Worm (Caenorhabditis elegans) whole organism, mixed stage, embryonic: Measurements from ENCODE around the gene C15H9.11.

Experiments
- M03D4.4 ChIP-seq: sonication (generic microtip); optimal IDR thresholded peaks from 2 replicates; lab custom pipeline; 2017; ENCODE audit warnings: mild to moderate bottlenecking, missing genetic modification characterization, missing compliant biosample characterization
- bed-3 ChIP-seq: fragments of 200-800 bp; sonication (Bioruptor generic); optimal IDR thresholded peaks from 3 replicates; lab custom pipeline; 2018; ENCODE audit warnings: mild to moderate bottlenecking, missing genetic modification characterization, moderate library complexity, missing compliant biosample characterization
- blmp-1 ChIP-seq: fragments of 150-350 bp; optimal IDR thresholded peaks from 2 replicates; lab custom pipeline; 2014; ENCODE audit warnings: missing biosample characterization, missing genetic modification characterization
- ceh-39 ChIP-seq: fragments of 150-350 bp; optimal IDR thresholded peaks from 2 replicates; lab custom pipeline; 2014; ENCODE audit warnings: missing biosample characterization, missing genetic modification characterization
- ceh-43 ChIP-seq: fragments of 200-800 bp; sonication (Bioruptor generic); optimal IDR thresholded peaks from 2 replicates; lab custom pipeline; 2018; ENCODE audit warnings: mild to moderate bottlenecking, missing genetic modification characterization, moderate library complexity, missing compliant biosample characterization
- ceh-83 ChIP-seq: fragments of 200-800 bp; sonication (Bioruptor generic); optimal IDR thresholded peaks from 2 replicates; lab custom pipeline; 2018; ENCODE audit warnings: mild to moderate bottlenecking, missing genetic modification characterization, missing compliant biosample characterization
- ces-1 ChIP-seq: fragments of 150-350 bp; optimal IDR thresholded peaks from 2 replicates; lab custom pipeline; 2014; ENCODE audit warnings: missing biosample characterization, missing genetic modification reagents, missing genetic modification characterization
- cnd-1 ChIP-seq: fragments of 200-800 bp; sonication (Bioruptor generic); optimal IDR thresholded peaks from 2 replicates; lab custom pipeline; 2018; ENCODE audit warnings: mild to moderate bottlenecking, missing genetic modification characterization, missing compliant biosample characterization
- drap-1 ChIP-seq: fragments of 200-800 bp; sonication (Bioruptor generic); optimal IDR thresholded peaks from 3 replicates; lab custom pipeline; 2018; ENCODE audit warnings: mild to moderate bottlenecking, missing genetic modification characterization, missing compliant biosample characterization
- elt-1 ChIP-seq: sonication (generic microtip); optimal IDR thresholded peaks from 2 replicates; lab custom pipeline; 2017; ENCODE audit warnings: missing genetic modification characterization, mild to moderate bottlenecking, missing compliant biosample characterization, antibody characterized with exemption, moderate library complexity, borderline replicate concordance; ENCODE audit not compliant: insufficient read depth
- elt-3 ChIP-seq: fragments of 150-350 bp; optimal IDR thresholded peaks from 2 replicates; lab custom pipeline; 2014; ENCODE audit warnings: missing biosample characterization, missing genetic modification characterization
- flh-1 ChIP-seq: fragments of 200-800 bp; sonication (Bioruptor generic); optimal IDR thresholded peaks from 2 replicates; lab custom pipeline; 2018; ENCODE audit warnings: mild to moderate bottlenecking, missing genetic modification characterization, moderate library complexity, missing compliant biosample characterization
- ham-2 ChIP-seq: fragments of 200-800 bp; sonication (Bioruptor generic); optimal IDR thresholded peaks from 2 replicates; lab custom pipeline; 2018; ENCODE audit warnings: mild to moderate bottlenecking, missing genetic modification characterization, missing compliant biosample characterization
- hlh-1 ChIP-seq: fragments of 150-350 bp; optimal IDR thresholded peaks from 2 replicates; lab custom pipeline; 2014; ENCODE audit warnings: missing biosample characterization, missing genetic modification reagents, missing genetic modification characterization
- lin-13 ChIP-seq: fragments of 150-350 bp; optimal IDR thresholded peaks from 2 replicates; lab custom pipeline; 2014; ENCODE audit warnings: missing biosample characterization, missing genetic modification characterization
- lin-32 ChIP-seq: fragments of 200-800 bp; sonication (Bioruptor generic); optimal IDR thresholded peaks from 2 replicates; lab custom pipeline; 2018; ENCODE audit warnings: mild to moderate bottlenecking, missing genetic modification characterization, missing compliant biosample characterization
- lsy-2 ChIP-seq: fragments of 150-350 bp; optimal IDR thresholded peaks from 2 replicates; lab custom pipeline; 2014; ENCODE audit warnings: missing biosample characterization, missing genetic modification characterization
- mab-5 ChIP-seq: fragments of 150-350 bp; optimal IDR thresholded peaks from 2 replicates; lab custom pipeline; 2014; ENCODE audit warnings: missing biosample characterization, missing genetic modification characterization
- mep-1 ChIP-seq: fragments of 150-350 bp; optimal IDR thresholded peaks from 2 replicates; lab custom pipeline; 2017; ENCODE audit warnings: missing biosample characterization, missing genetic modification reagents, missing genetic modification characterization, inconsistent platforms
- mls-2 ChIP-seq: sonication (generic microtip); optimal IDR thresholded peaks from 2 replicates; lab custom pipeline; 2016; ENCODE audit warnings: mild to moderate bottlenecking, missing genetic modification characterization, moderate library complexity, missing compliant biosample characterization
- nhr-12 ChIP-seq: fragments of 150-350 bp; optimal IDR thresholded peaks from 2 replicates; lab custom pipeline; 2014; ENCODE audit warnings: missing biosample characterization, missing genetic modification characterization
- nhr-2 ChIP-seq: fragments of 150-350 bp; optimal IDR thresholded peaks from 2 replicates; lab custom pipeline; 2014; ENCODE audit warnings: missing biosample characterization, missing genetic modification characterization
- nhr-237 ChIP-seq: fragments of 150-350 bp; optimal IDR thresholded peaks from 2 replicates; lab custom pipeline; 2014; ENCODE audit warnings: missing biosample characterization, missing genetic modification characterization
- nhr-28 ChIP-seq: fragments of 150-350 bp; optimal IDR thresholded peaks from 2 replicates; lab custom pipeline; 2014; ENCODE audit warnings: missing biosample characterization, missing genetic modification characterization
- nhr-76 ChIP-seq: sonication (generic microtip); optimal IDR thresholded peaks from 2 replicates; lab custom pipeline; 2017; ENCODE audit warnings: missing biosample characterization, missing genetic modification characterization
- pha-4 ChIP-seq: fragments of 150-350 bp; optimal IDR thresholded peaks from 2 replicates; lab custom pipeline; 2018; ENCODE audit warnings: missing biosample characterization, missing genetic modification reagents, missing genetic modification characterization
- sem-2 ChIP-seq: fragments of 200-800 bp; sonication (Bioruptor generic); optimal IDR thresholded peaks from 2 replicates; lab custom pipeline; 2018; ENCODE audit warnings: mild to moderate bottlenecking, missing genetic modification characterization, missing compliant biosample characterization
- snpc-4 ChIP-seq: fragments of 150-350 bp; optimal IDR thresholded peaks from 2 replicates; lab custom pipeline; 2014; ENCODE audit warnings: missing biosample characterization, missing genetic modification characterization
- sptf-1 ChIP-seq: sonication (generic microtip); optimal IDR thresholded peaks from 2 replicates; lab custom pipeline; 2017; ENCODE audit warnings: mild to moderate bottlenecking, missing genetic modification characterization, moderate library complexity, missing compliant biosample characterization
- tbx-8 ChIP-seq: fragments of 200-800 bp; sonication (Bioruptor generic); optimal IDR thresholded peaks from 2 replicates; lab custom pipeline; 2018; ENCODE audit warnings: mild to moderate bottlenecking, missing genetic modification characterization, moderate library complexity, missing compliant biosample characterization
- unc-120 ChIP-seq: sonication (generic microtip); optimal IDR thresholded peaks from 2 replicates; lab custom pipeline; 2017; ENCODE audit warnings: missing genetic modification characterization, missing compliant biosample characterization; ENCODE audit not compliant: poor library complexity, severe bottlenecking
- unc-39 ChIP-seq: fragments of 150-350 bp; optimal IDR thresholded peaks from 2 replicates; lab custom pipeline; 2014; ENCODE audit warnings: missing biosample characterization, missing genetic modification characterization
- unc-62 ChIP-seq: fragments of 150-350 bp; optimal IDR thresholded peaks from 2 replicates; lab custom pipeline; 2014; ENCODE audit warnings: missing biosample characterization, missing genetic modification reagents, missing genetic modification characterization
- zip-8 ChIP-seq: fragments of 150-350 bp; optimal IDR thresholded peaks from 2 replicates; lab custom pipeline; 2014; ENCODE audit warnings: missing biosample characterization, missing genetic modification characterization
- ztf-11 ChIP-seq: fragments of 150-350 bp; optimal IDR thresholded peaks from 2 replicates; lab custom pipeline; 2014; ENCODE audit warnings: missing biosample characterization, missing genetic modification characterization

The C15H9.11 gene

DNA sequence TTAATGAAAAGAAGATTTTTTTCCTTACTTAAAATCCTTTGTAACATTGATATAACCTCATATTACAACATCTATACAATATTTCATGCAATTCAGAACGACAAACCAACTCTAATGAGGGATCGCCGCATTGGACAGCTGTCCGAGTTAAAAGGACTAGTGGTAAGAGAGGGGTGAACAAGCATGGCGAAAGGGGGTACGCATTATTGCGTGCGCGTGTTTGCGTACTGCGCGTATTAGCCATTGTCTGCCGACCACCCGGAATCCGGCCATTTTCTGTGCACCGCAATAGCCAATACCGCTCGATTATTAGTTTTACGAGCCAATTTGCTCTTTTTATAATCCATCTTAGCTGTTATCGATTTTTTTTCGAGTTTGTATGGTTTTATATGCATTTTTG, 5.6 kb downstream of the C15H9.11 start, which contains the start of gene C15H9.4 (continued):
- TF ChIP-seq nhr-237 (tag; lab: Kevin White, UChicago) (no peak), ceh-39 (tag; lab: Kevin White, UChicago) (peak; percentile 2), mls-2 (tag; lab: Kevin White, UChicago) (peak; percentile 70), flh-1 (GFP tag; lab: Kevin White, UChicago) (no peak), unc-39 (tag; lab: Kevin White, UChicago) (no peak)

DNA sequence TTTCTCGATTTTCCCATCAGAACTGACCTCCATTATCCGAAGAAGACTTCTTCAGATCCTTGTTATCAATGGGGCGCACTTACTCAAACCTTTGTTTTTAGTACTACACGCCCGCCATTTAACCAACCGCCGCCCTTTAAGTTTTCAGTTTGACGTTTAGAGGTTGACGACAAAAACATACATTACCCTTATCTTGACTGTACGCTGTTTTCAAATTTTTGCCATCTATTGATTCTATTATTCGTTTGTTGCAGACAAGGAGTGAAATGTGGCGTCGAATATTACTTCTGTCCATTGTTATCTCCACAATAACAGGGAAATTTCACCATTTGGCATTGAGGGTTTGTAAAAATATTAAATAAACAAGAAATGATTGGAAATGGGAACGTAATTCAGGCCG, 10.2 kb downstream of the C15H9.11 start, which contains the start of gene C15H9.5:
Gene C15H9.5 (plus strand): TSS at position 255 of the 400 bp plus-strand sequence.
- no peak for TF ChIP-seq elt-1 (tag; lab: Kevin White, UChicago)
- TF ChIP-seq ham-2 (GFP tag; lab: Kevin White, UChicago), result no peak
- TF ChIP-seq bed-3 (GFP tag; lab: Kevin White, UChicago), result no peak
- TF ChIP-seq drap-1 (GFP tag; lab: Kevin White, UChicago), result no peak
- no peak for TF ChIP-seq nhr-28 (tag; lab: Kevin White, UChicago)
- no peak for TF ChIP-seq mep-1 (tag; lab: Kevin White, UChicago)
- TF ChIP-seq hlh-1, result no peak
- TF ChIP-seq flh-1 (GFP tag; lab: Kevin White, UChicago), result no peak

DNA sequence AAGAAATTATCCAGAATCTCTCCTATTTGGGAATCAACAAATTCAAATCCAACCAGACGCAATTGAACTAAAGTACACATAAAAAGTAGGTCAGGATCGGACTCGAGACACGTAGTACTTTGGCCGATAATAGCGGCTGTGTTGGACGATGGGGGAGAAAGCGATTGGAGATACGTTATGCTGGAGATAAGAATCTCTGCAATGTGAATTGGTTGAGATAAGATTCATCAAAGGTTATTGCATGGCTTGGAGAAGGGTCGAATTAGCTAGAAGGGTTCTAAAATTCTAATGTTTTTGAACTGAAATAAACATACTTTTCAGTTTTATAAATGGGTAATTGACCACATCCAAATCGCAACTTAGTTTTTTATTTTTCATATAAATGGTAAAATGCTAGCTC, 10.7 kb downstream of the C15H9.11 start:
- TF ChIP-seq M03D4.4 (tag; lab: Kevin White, UChicago) (no peak), nhr-2 (tag; lab: Kevin White, UChicago) (peak; percentile 31), elt-1 (tag; lab: Kevin White, UChicago) (peak; percentile 98), blmp-1 (tag; lab: Kevin White, UChicago) (no peak), ham-2 (GFP tag; lab: Kevin White, UChicago) (peak; percentile 77), mab-5 (tag; lab: Kevin White, UChicago) (no peak)

DNA sequence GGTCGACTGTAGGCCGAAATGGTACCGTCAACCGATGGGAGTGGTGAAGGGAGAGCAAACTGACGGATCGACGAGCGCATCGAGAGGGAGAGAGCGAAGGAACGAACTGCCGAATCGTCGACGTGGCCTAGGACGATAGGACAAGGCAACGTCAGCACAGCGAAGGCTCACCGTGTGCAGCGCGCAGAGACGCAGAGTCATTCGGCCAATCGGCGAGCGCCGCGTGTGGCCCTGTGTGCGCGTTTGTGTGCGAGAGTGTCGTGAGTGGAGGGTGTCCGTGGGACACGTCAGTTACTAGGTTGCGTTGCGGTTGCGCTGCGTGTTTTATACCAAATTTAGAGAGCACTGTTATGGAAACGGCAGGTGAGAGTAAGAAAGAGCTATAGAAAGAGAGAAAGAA, 11.2 kb downstream of the C15H9.11 start, which contains the start of gene hsp-3:
Gene hsp-3 (minus strand): TSS at position 158 of the 400 bp plus-strand sequence.
- peak; percentile 85 for TF ChIP-seq drap-1 (GFP tag; lab: Kevin White, UChicago)
- TF ChIP-seq mls-2 (tag; lab: Kevin White, UChicago), result peak; percentile 70
- TF ChIP-seq nhr-76 (tag; lab: Kevin White, UChicago), result no peak
- TF ChIP-seq ceh-43, result no peak
- TF ChIP-seq ces-1, result peak; percentile 60
- TF ChIP-seq snpc-4, result no peak
- TF ChIP-seq bed-3 (GFP tag; lab: Kevin White, UChicago), result peak; percentile 21
- no peak for TF ChIP-seq nhr-28 (tag; lab: Kevin White, UChicago)
- TF ChIP-seq zip-8, result peak; percentile 41
- TF ChIP-seq blmp-1 (tag; lab: Kevin White, UChicago), result no peak
- TF ChIP-seq cnd-1 (tag; lab: Kevin White, UChicago), result peak; percentile 79
- TF ChIP-seq lin-13 (tag; lab: Kevin White, UChicago), result peak; percentile 98
- TF ChIP-seq ceh-39 (tag; lab: Kevin White, UChicago), result peak; percentile 92
- peak; percentile 46 for TF ChIP-seq tbx-8 (GFP tag; lab: Kevin White, UChicago)
- peak; percentile 88 for TF ChIP-seq unc-62 (GFP tag; lab: Kevin White, UChicago)
- peak; percentile 70 for TF ChIP-seq nhr-2 (tag; lab: Kevin White, UChicago)
- TF ChIP-seq ztf-11, result peak; percentile 96
- no peak for TF ChIP-seq mab-5 (tag; lab: Kevin White, UChicago)
- peak; percentile 89 for TF ChIP-seq sptf-1 (tag; lab: Kevin White, UChicago)
- TF ChIP-seq sem-2, result no peak
- peak; percentile 95 for TF ChIP-seq unc-39 (tag; lab: Kevin White, UChicago)
- TF ChIP-seq flh-1 (GFP tag; lab: Kevin White, UChicago), result no peak
- TF ChIP-seq lsy-2 (tag; lab: Kevin White, UChicago), result peak; percentile 92
- no peak for TF ChIP-seq lin-32 (GFP tag; lab: Kevin White, UChicago)
- TF ChIP-seq elt-1 (tag; lab: Kevin White, UChicago), result peak; percentile 9
- peak; percentile 53 for TF ChIP-seq hlh-1
- no peak for TF ChIP-seq elt-3 (tag; lab: Kevin White, UChicago)
- peak; percentile 84 for TF ChIP-seq nhr-12 (tag; lab: Kevin White, UChicago)
- TF ChIP-seq unc-120 (tag; lab: Kevin White, UChicago), result peak; percentile 77
- TF ChIP-seq ceh-83 (GFP tag; lab: Kevin White, UChicago), result peak; percentile 57
- TF ChIP-seq M03D4.4 (tag; lab: Kevin White, UChicago), result peak; percentile 71
- TF ChIP-seq nhr-237 (tag; lab: Kevin White, UChicago), result peak; percentile 42
- TF ChIP-seq pha-4, result peak; percentile 99
- TF ChIP-seq ham-2 (GFP tag; lab: Kevin White, UChicago), result peak; percentile 78
- peak; percentile 93 for TF ChIP-seq mep-1 (tag; lab: Kevin White, UChicago)
